Worm (Caenorhabditis elegans): ENCODE results near the gene str-83.

str-83 gene

DNA sequence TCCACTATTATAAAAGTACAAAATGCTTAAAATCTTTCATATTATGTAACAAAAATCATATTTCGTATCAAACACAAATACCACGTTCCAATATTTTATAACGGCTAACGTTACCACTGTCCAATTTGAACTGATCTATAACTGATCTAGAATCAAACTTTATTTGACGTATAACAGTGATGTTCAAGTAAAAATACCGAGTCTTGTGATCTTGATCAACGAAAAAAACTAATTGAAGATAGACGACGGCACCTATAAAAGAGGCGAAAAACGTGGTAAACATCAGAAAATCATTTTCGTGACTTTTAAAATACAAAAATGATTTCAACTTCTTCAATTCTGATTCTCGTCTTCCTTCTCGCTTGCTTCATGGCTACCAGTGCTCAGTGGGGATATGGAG lies 10.6 kb downstream of the str-83 start, which contains the start of gene nlp-28:
Gene nlp-28 (plus strand): TSS at position 285 of the 400 bp plus-strand sequence.
- no peak for TF ChIP-seq aptf-2 (GFP tag; conservative IDR thresholded peaks at IDR 0.05)
- no peak for TF ChIP-seq unc-62 (GFP tag; optimal IDR thresholded peaks at IDR 0.05)
- peak; percentile 39 for TF ChIP-seq ama-1 (optimal IDR thresholded peaks at IDR 0.05)
- TF ChIP-seq ama-1 (GFP tag; optimal IDR thresholded peaks at IDR 0.05), result no peak
- TF ChIP-seq T26A5.8 (tag; optimal IDR thresholded peaks at IDR 0.05), result no peak
- TF ChIP-seq Y56A3A.18 (GFP tag; IDR thresholded peaks at IDR 0.05), result no peak

DNA sequence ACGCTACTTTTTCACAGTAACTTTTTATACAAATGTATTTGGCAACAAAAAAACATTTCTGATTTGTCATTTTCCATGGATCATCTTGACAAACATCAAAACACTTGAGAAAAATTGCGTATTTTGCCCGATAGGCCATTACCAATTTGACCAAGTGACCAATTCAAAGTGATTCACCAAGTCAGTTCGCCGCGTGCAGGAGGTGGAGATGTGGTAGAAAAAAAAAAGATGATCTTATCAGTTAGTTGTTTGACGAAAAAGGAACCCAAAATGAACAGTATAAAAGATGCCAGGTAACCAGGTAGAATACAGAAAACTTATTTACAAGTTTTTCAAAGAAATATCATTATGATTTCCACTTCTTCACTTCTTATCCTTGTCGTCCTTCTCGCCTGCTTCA lies 12.0 kb downstream of the str-83 start, which contains the start of gene nlp-27:
Gene nlp-27 (plus strand): TSS at position 309 of the 400 bp plus-strand sequence.
- TF ChIP-seq B0336.3 (GFP tag; IDR thresholded peaks at IDR 0.05) (no peak), lin-40 (tag; optimal IDR thresholded peaks at IDR 0.05) (no peak)

DNA sequence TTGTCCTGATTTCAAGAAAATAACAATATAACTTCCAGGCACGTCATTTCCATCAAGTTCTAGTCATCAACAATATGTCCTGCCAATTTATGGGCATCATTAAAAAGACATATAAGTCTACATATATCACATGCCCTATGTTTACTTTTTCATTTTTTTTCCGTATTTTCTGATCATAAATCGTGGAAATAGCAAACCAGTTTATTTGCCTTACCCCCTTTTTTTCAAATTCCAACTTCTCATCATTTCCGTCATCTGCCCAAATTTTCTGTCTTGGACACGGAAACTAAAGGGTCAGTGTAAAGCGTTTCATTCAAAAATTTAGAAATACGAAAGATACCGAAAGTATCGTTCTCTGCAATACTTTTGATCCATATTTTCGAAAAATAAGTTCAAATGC lies 15.3 kb downstream of the str-83 start:
- TF ChIP-seq nhr-27 (tag; optimal IDR thresholded peaks at IDR 0.05) (no peak), efl-1 (GFP tag; optimal IDR thresholded peaks at IDR 0.05) (no peak), rec-8 (tag; optimal IDR thresholded peaks at IDR 0.05) (no peak), sea-2 (GFP tag; IDR thresholded peaks at IDR 0.05) (no peak), B0035.1 (tag; optimal IDR thresholded peaks at IDR 0.05) (no peak)

DNA sequence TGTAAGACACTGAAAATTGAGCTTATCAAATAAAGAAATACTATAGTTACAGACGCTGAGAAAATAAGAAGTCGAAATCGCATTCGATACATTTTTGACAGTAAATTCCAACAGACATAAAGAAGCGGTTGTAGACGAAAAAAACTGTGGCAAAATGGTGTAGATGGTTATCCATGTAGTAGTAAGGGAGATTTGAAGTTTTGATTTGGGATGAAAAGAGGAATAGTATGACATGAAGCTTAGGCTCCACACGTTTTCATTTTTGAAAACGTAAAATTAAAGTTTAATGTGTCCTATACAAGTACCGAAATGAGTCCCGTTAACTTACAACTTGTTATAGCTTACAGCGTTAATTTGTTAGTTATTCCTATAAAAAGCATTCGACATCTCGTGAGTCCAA lies 17.0 kb downstream of the str-83 start, which contains the start of gene K09D9.9:
Gene K09D9.9 (minus strand): TSS at position 101 of the 400 bp plus-strand sequence.
- TF ChIP-seq lin-54 (GFP tag; optimal IDR thresholded peaks at IDR 0.05), result no peak
- TF ChIP-seq ztf-25 (GFP tag; IDR thresholded peaks at IDR 0.05), result no peak
- TF ChIP-seq F10E7.11 (tag; optimal IDR thresholded peaks at IDR 0.05), result no peak
- no peak for TF ChIP-seq snpc-4 (GFP tag; optimal IDR thresholded peaks at IDR 0.05)
- no peak for TF ChIP-seq snpc-4 (tag; optimal IDR thresholded peaks at IDR 0.05)
- TF ChIP-seq tlf-1 (GFP tag; optimal IDR thresholded peaks at IDR 0.05), result no peak
- TF ChIP-seq B0261.1 (tag; optimal IDR thresholded peaks at IDR 0.05), result no peak
- no peak for TF ChIP-seq B0336.3 (GFP tag; IDR thresholded peaks at IDR 0.05)
- TF ChIP-seq nfya-2 (GFP tag; IDR thresholded peaks at IDR 0.05), result no peak
- TF ChIP-seq fkh-3 (tag; optimal IDR thresholded peaks at IDR 0.05), result no peak
- TF ChIP-seq K11D2.4 (GFP tag; IDR thresholded peaks at IDR 0.05), result no peak
- TF ChIP-seq hrde-1 (tag; optimal IDR thresholded peaks at IDR 0.05; ENCODE audit: borderline replicate concordance), result no peak
- no peak for TF ChIP-seq hmg-20 (GFP tag; IDR thresholded peaks at IDR 0.05)
- no peak for TF ChIP-seq atf-7 (tag; optimal IDR thresholded peaks at IDR 0.05)

DNA sequence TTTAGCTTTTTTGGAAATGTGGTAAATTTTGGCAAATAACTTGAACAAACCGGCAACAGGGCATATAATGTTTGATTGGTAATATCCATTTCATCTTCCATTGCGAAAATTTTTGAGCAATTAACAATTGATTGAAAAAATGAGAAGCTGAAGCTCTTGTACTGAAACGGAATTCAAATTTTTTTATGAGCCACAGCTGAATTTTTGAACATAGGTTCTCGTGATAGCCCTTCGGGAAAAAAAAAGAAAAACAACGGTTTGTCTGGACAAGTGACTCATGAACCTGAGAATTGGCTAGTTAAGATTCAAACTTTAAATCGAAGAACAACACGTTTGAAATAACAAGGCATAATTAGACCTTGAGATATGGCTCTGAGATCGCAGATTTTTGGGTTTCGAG lies 18.8 kb downstream of the str-83 start, which contains the start of gene srx-62:
Gene srx-62 (minus strand): TSS at position 101 of the 400 bp plus-strand sequence.
- no peak for TF ChIP-seq ceh-40 (GFP tag; IDR thresholded peaks at IDR 0.05)
- TF ChIP-seq F57A8.1 (GFP tag; optimal IDR thresholded peaks at IDR 0.05), result no peak
- no peak for TF ChIP-seq hrde-1 (tag; optimal IDR thresholded peaks at IDR 0.05; ENCODE audit: borderline replicate concordance)
- TF ChIP-seq ceh-79 (tag; optimal IDR thresholded peaks at IDR 0.05), result no peak
- no peak for TF ChIP-seq ZK185.1 (tag; optimal IDR thresholded peaks at IDR 0.05; ENCODE audit: poor library complexity, severe bottlenecking)
- no peak for TF ChIP-seq ceh-100 (GFP tag; IDR thresholded peaks at IDR 0.05)
- no peak for TF ChIP-seq efl-1 (GFP tag; optimal IDR thresholded peaks at IDR 0.05)
- TF ChIP-seq ztf-3 (GFP tag; optimal IDR thresholded peaks at IDR 0.05), result no peak
